1 worm cellular context compared by ENCODE assay signal in genomic region chrIII:8801864-8802818, ce11.
TF ChIP-seq lines count a peak whose summit lies in the region.

No protein-coding gene starts in this region.

TF ChIP-seq in whole organism, L1 larva, 84 proteins besides CTCF, POLR2A, EP300 and RAD21 (continued from another document):
- TF ChIP-seq hlh-17 (GFP tag; optimal IDR thresholded peaks at IDR 0.05; lab: Kevin White, UChicago; ENCODE audit: borderline replicate concordance) (no peak), fkh-10 (GFP tag; optimal IDR thresholded peaks at IDR 0.05; lab: Kevin White, UChicago) (peak; percentile 93), alr-1 (tag; optimal IDR thresholded peaks at IDR 0.05; lab: Kevin White, UChicago; ENCODE audit: borderline replicate concordance) (no peak), sptf-1 (tag; optimal IDR thresholded peaks at IDR 0.05; lab: Kevin White, UChicago) (no peak), nhr-71 (tag; optimal IDR thresholded peaks at IDR 0.05; lab: Kevin White, UChicago) (peak; percentile 99), fos-1 (tag; optimal IDR thresholded peaks at IDR 0.05; lab: Kevin White, UChicago) (peak; percentile 95), lin-14 (GFP tag; optimal IDR thresholded peaks at IDR 0.05; lab: Kevin White, UChicago) (peak; percentile 99), mdl-1 (tag; optimal IDR thresholded peaks at IDR 0.05; lab: Kevin White, UChicago) (peak; percentile 73 to 96), snpc-4 (tag; optimal IDR thresholded peaks at IDR 0.05; lab: Kevin White, UChicago) (peak; percentile 78), ets-5 (GFP tag; IDR thresholded peaks at IDR 0.05; lab: Robert Waterston, UW) (no peak), nhr-11 (tag; optimal IDR thresholded peaks at IDR 0.05; lab: Kevin White, UChicago) (peak; percentile 95), lsy-2 (tag; optimal IDR thresholded peaks at IDR 0.05; lab: Kevin White, UChicago) (peak; percentile 93 to 96), xbp-1 (tag; optimal IDR thresholded peaks at IDR 0.05; lab: Kevin White, UChicago) (peak; percentile 93), ama-1 (optimal IDR thresholded peaks at IDR 0.05; lab: Kevin White, UChicago) (peak; percentile 88), nhr-12 (tag; optimal IDR thresholded peaks at IDR 0.05; lab: Kevin White, UChicago) (peak; percentile 47), unc-98 (GFP tag; IDR thresholded peaks at IDR 0.05; lab: Robert Waterston, UW) (peak; percentile 53; the same call in 1 of the 2 replicates), mab-9 (GFP tag; IDR thresholded peaks at IDR 0.05; lab: Robert Waterston, UW) (peak; percentile 51), blmp-1 (tag; optimal IDR thresholded peaks at IDR 0.05; lab: Kevin White, UChicago) (peak; percentile 85), nhr-19 (GFP tag; conservative IDR thresholded peaks at IDR 0.05; lab: Robert Waterston, UW) (peak; percentile 92), nhr-237 (tag; optimal IDR thresholded peaks at IDR 0.05; lab: Kevin White, UChicago) (peak; percentile 81), C16A3.4 (tag; optimal IDR thresholded peaks at IDR 0.05; lab: Kevin White, UChicago) (peak; percentile 91), elt-3 (tag; optimal IDR thresholded peaks at IDR 0.05; lab: Kevin White, UChicago) (peak in 4 of 6 experiments; percentile 36 to 91 (median 60)), unc-30 (tag; optimal IDR thresholded peaks at IDR 0.05; lab: Kevin White, UChicago) (no peak), nhr-85 (tag; lab: Kevin White, UChicago) (peak; percentile 100), lin-13 (GFP tag; optimal IDR thresholded peaks at IDR 0.05; lab: Kevin White, UChicago) (peak; percentile 95)
